Worm (Caenorhabditis elegans) whole organism, L4/young adult: Measurements from ENCODE around the gene B0496.11.

Experiments
- dao-5 ChIP-seq: sonication (generic microtip); optimal IDR thresholded peaks from 2 replicates; lab custom pipeline; 2016; ENCODE audit warnings: missing genotype, missing genetic modification characterization, moderate library complexity, missing compliant biosample characterization
- him-1 ChIP-seq: sonication (generic microtip); optimal IDR thresholded peaks from 2 replicates; lab custom pipeline; 2016; ENCODE audit warnings: missing genotype, missing genetic modification reagents, missing genetic modification characterization, missing compliant biosample characterization

ce11 chrIV:7456225-7456624, 22.5 kb upstream of the B0496.11 start, which contains the start of gene F13B6.1:
- TF ChIP-seq dao-5 (tag; lab: Kevin White, UChicago) (no peak), him-1 (tag; lab: Kevin White, UChicago) (no peak)
